Worm (Caenorhabditis elegans) whole organism, L4 larva: ENCODE results near the gene C30G7.5.

Experiments
- F10B5.3 ChIP-seq: sonication (generic microtip); optimal IDR thresholded peaks from 2 replicates; lab custom pipeline; 2016; ENCODE audit warnings: mild to moderate bottlenecking, missing genetic modification characterization, missing compliant biosample characterization
- F26F4.8 ChIP-seq: fragments of 200-800 bp; sonication (Bioruptor generic); conservative IDR thresholded peaks from 2 replicates; pipeline ENCODE4 v1.3.6; 2022; ENCODE audit warnings: missing genetic modification characterization, missing compliant biosample characterization
- F44E2.7 ChIP-seq: fragments of 200-800 bp; sonication (Bioruptor generic); IDR thresholded peaks from 2 replicates; pipeline ENCODE4 v2.1.2; 2022; ENCODE audit warnings: missing genetic modification characterization, missing compliant biosample characterization
- T26A8.4 ChIP-seq: fragments of 200-800 bp; sonication (Bioruptor generic); IDR thresholded peaks from 2 replicates; pipeline ENCODE4 v1.3.6; 2022; ENCODE audit warnings: missing genetic modification characterization, missing compliant biosample characterization
- Y105C5A.15 ChIP-seq: fragments of 200-800 bp; sonication (Bioruptor generic); IDR thresholded peaks from 2 replicates; pipeline ENCODE4 v1.3.6; 2022; ENCODE audit warnings: missing genetic modification characterization, missing compliant biosample characterization
- Y48G9A.11 ChIP-seq: fragments of 200-800 bp; sonication (Bioruptor generic); IDR thresholded peaks from 2 replicates; pipeline ENCODE4 v1.3.6; 2022; ENCODE audit warnings: missing genetic modification reagents, missing genetic modification characterization, missing compliant biosample characterization
- aha-1 ChIP-seq: fragments of 150-350 bp; peaks from one replicate; lab custom pipeline; 2014; ENCODE audit warnings: missing biosample characterization, missing genetic modification characterization
- attf-4 ChIP-seq: sonication (generic microtip); optimal IDR thresholded peaks from 3 replicates; lab custom pipeline; 2017; ENCODE audit warnings: missing biosample characterization, missing genetic modification characterization
- ceh-32 ChIP-seq: sonication (generic microtip); optimal IDR thresholded peaks from 2 replicates; lab custom pipeline; 2016; ENCODE audit warnings: mild to moderate bottlenecking, missing genetic modification characterization, missing compliant biosample characterization; ENCODE audit not compliant: poor library complexity
- ceh-82 ChIP-seq: sonication (generic microtip); optimal IDR thresholded peaks from 2 replicates; lab custom pipeline; 2017; ENCODE audit warnings: missing biosample characterization, missing genetic modification characterization
- daf-16 ChIP-seq, 3 experiments: sonication (generic microtip); optimal IDR thresholded peaks; 2 replicates each; lab custom pipeline; 2016 to 2017; ENCODE audit warnings: missing genetic modification characterization in 3 of 3, missing genetic modification reagents in 3 of 3, mild to moderate bottlenecking in 2 of 3, missing compliant biosample characterization in 2 of 3, missing biosample characterization in 1 of 3, moderate library complexity in 1 of 3
- daf-19 ChIP-seq: fragments of 200-800 bp; sonication (Bioruptor generic); conservative IDR thresholded peaks from 2 replicates; pipeline ENCODE4 v1.3.6; 2022; ENCODE audit warnings: missing genetic modification characterization, missing compliant biosample characterization
- daf-8 ChIP-seq: fragments of 200-800 bp; sonication (Bioruptor generic); IDR thresholded peaks from 2 replicates; pipeline ENCODE4 v1.3.6; 2022; ENCODE audit warnings: missing genetic modification characterization, missing compliant biosample characterization
- dmd-8 ChIP-seq: fragments of 200-800 bp; sonication (Bioruptor generic); IDR thresholded peaks from 2 replicates; pipeline ENCODE4 v1.3.6; 2022; ENCODE audit warnings: missing genetic modification characterization, missing compliant biosample characterization
- dve-1 ChIP-seq: sonication (generic microtip); optimal IDR thresholded peaks from 2 replicates; lab custom pipeline; 2017; ENCODE audit warnings: antibody characterized with exemption, mild to moderate bottlenecking, missing genetic modification characterization, missing compliant biosample characterization; ENCODE audit not compliant: insufficient read depth
- egl-43 ChIP-seq: fragments of 200-800 bp; sonication (Bioruptor generic); IDR thresholded peaks from 2 replicates; pipeline ENCODE4 v1.3.6; 2022; ENCODE audit warnings: missing genetic modification reagents, missing genetic modification characterization, missing compliant biosample characterization
- fkh-10 ChIP-seq: fragments of 150-350 bp; optimal IDR thresholded peaks from 2 replicates; lab custom pipeline; 2014; ENCODE audit warnings: missing biosample characterization, missing genetic modification reagents, missing genetic modification characterization
- hmg-1.1 ChIP-seq: fragments of 200-800 bp; sonication (Bioruptor generic); IDR thresholded peaks from 2 replicates; pipeline ENCODE4 v1.3.6; 2022; ENCODE audit warnings: missing genetic modification reagents, missing genetic modification characterization, missing compliant biosample characterization
- lin-13 ChIP-seq: fragments of 150-350 bp; optimal IDR thresholded peaks from 2 replicates; lab custom pipeline; 2014; ENCODE audit warnings: missing biosample characterization, missing genetic modification reagents, missing genetic modification characterization
- lin-29 ChIP-seq: fragments of 200-800 bp; sonication (Bioruptor generic); IDR thresholded peaks from 2 replicates; pipeline ENCODE4 v1.3.6; 2022; ENCODE audit warnings: missing genetic modification reagents, missing genetic modification characterization, missing compliant biosample characterization
- lin-38 ChIP-seq: fragments of 200-800 bp; sonication (Bioruptor generic); IDR thresholded peaks from 2 replicates; pipeline ENCODE4 v1.3.6; 2022; ENCODE audit warnings: missing genetic modification reagents, missing genetic modification characterization, missing compliant biosample characterization
- lsy-2 ChIP-seq, 2 experiments: fragments of 150-350 bp in 1 of 2; sonication (generic microtip) in 1 of 2; optimal IDR thresholded peaks; 2 replicates each; lab custom pipeline; 2014 to 2017; ENCODE audit warnings: missing biosample characterization in 2 of 2, missing genetic modification characterization in 2 of 2
- madf-5 ChIP-seq, 2 experiments: fragments of 200-800 bp; sonication (Bioruptor generic); IDR thresholded peaks; 2 replicates each; pipeline ENCODE4 v1.3.6; 2022; ENCODE audit warnings: missing compliant biosample characterization in 2 of 2, missing genetic modification characterization in 2 of 2
- madf-9 ChIP-seq: fragments of 200-800 bp; sonication (Bioruptor generic); conservative IDR thresholded peaks from 2 replicates; pipeline ENCODE4 v1.3.6; 2022; ENCODE audit warnings: missing genetic modification reagents, missing genetic modification characterization, missing compliant biosample characterization
- mdl-1 ChIP-seq, 2 experiments: fragments of 150-350 bp in 1 of 2; sonication (generic microtip) in 1 of 2; optimal IDR thresholded peaks; 2 replicates each; lab custom pipeline; 2014 to 2017; ENCODE audit warnings: missing biosample characterization in 2 of 2, missing genetic modification characterization in 2 of 2
- mdt-29 ChIP-seq: fragments of 200-800 bp; sonication (Bioruptor generic); IDR thresholded peaks from 2 replicates; pipeline ENCODE4 v1.3.6; 2022; ENCODE audit warnings: missing genetic modification reagents, missing genetic modification characterization, missing compliant biosample characterization
- mep-1 ChIP-seq: fragments of 150-350 bp; sonication (generic microtip); optimal IDR thresholded peaks from 3 replicates; lab custom pipeline; 2014; ENCODE audit warnings: missing biosample characterization, missing genetic modification characterization
- mxl-2 ChIP-seq: fragments of 200-800 bp; sonication (Bioruptor generic); conservative IDR thresholded peaks from 2 replicates; pipeline ENCODE4 v1.3.6; 2022; ENCODE audit warnings: missing genetic modification reagents, missing genetic modification characterization, missing compliant biosample characterization
- mxl-3 ChIP-seq: fragments of 200-800 bp; sonication (Bioruptor generic); optimal IDR thresholded peaks from 2 replicates; lab custom pipeline; 2018; ENCODE audit warnings: mild to moderate bottlenecking, missing genetic modification characterization, missing compliant biosample characterization
- nhr-10 ChIP-seq: fragments of 150-350 bp; optimal IDR thresholded peaks from 2 replicates; lab custom pipeline; 2014; ENCODE audit warnings: missing biosample characterization, missing genetic modification characterization
- nhr-102 ChIP-seq: sonication (generic microtip); optimal IDR thresholded peaks from 2 replicates; lab custom pipeline; 2016; ENCODE audit warnings: mild to moderate bottlenecking, missing genetic modification characterization, moderate library complexity, missing compliant biosample characterization
- nhr-11 ChIP-seq: fragments of 150-350 bp; optimal IDR thresholded peaks from 2 replicates; lab custom pipeline; 2014; ENCODE audit warnings: missing biosample characterization, missing genetic modification characterization
- nhr-237 ChIP-seq: sonication (generic microtip); optimal IDR thresholded peaks from 2 replicates; lab custom pipeline; 2017; ENCODE audit warnings: missing biosample characterization, missing genetic modification characterization
- nhr-76 ChIP-seq: fragments of 150-350 bp; optimal IDR thresholded peaks from 2 replicates; lab custom pipeline; 2014; ENCODE audit warnings: missing biosample characterization, missing genetic modification characterization
- rbr-2 ChIP-seq: sonication (generic microtip); optimal IDR thresholded peaks from 2 replicates; lab custom pipeline; 2016; ENCODE audit warnings: missing genotype, missing genetic modification characterization, missing compliant biosample characterization
- sdz-12 ChIP-seq: fragments of 200-800 bp; sonication (Bioruptor generic); optimal IDR thresholded peaks from 2 replicates; lab custom pipeline; 2018; ENCODE audit warnings: mild to moderate bottlenecking, missing genetic modification characterization, missing compliant biosample characterization
- snpc-1.2 ChIP-seq: fragments of 200-800 bp; sonication (Bioruptor generic); IDR thresholded peaks from 2 replicates; pipeline ENCODE4 v1.3.6; 2022; ENCODE audit warnings: missing genetic modification reagents, missing genetic modification characterization, missing compliant biosample characterization
- zag-1 ChIP-seq: fragments of 150-350 bp; optimal IDR thresholded peaks from 2 replicates; lab custom pipeline; 2014; ENCODE audit warnings: missing biosample characterization, missing genetic modification characterization
- zfp-2 ChIP-seq: sonication (generic microtip); optimal IDR thresholded peaks from 2 replicates; lab custom pipeline; 2016; ENCODE audit warnings: mild to moderate bottlenecking, missing genetic modification characterization, missing compliant biosample characterization
- zfp-3 ChIP-seq: fragments of 200-800 bp; sonication (Bioruptor generic); conservative IDR thresholded peaks from 2 replicates; pipeline ENCODE4 v1.3.6; 2022; ENCODE audit warnings: missing genetic modification reagents, missing genetic modification characterization, missing compliant biosample characterization
- ztf-11 ChIP-seq: fragments of 150-350 bp; optimal IDR thresholded peaks from 2 replicates; lab custom pipeline; 2014; ENCODE audit warnings: missing biosample characterization, missing genetic modification characterization
- ztf-7 ChIP-seq: fragments of 150-350 bp; optimal IDR thresholded peaks from 2 replicates; lab custom pipeline; 2014; ENCODE audit warnings: missing biosample characterization, missing genetic modification characterization

Gene C30G7.5

ce11 chrV:15000055-15000704 lies 45.6 kb upstream of the C30G7.5 start, which contains the start of gene rps-16 (continued):
- TF ChIP-seq Y105C5A.15 (GFP tag; lab: Robert Waterston, UW) (peak; percentile 69; the same call in 1 of the 2 replicates), ztf-11 (tag; lab: Kevin White, UChicago) (no peak), nhr-10 (tag; lab: Kevin White, UChicago) (no peak), sdz-12 (GFP tag; lab: Kevin White, UChicago) (no peak), nhr-102 (peak; percentile 1), mxl-2 (no peak), lin-38 (peak; percentile 82), egl-43 (GFP tag; lab: Robert Waterston, UW) (peak; percentile 49; the same call in 1 of the 2 replicates), daf-16 (GFP tag; optimal IDR thresholded peaks at IDR 0.05; lab: Kevin White, UChicago) (peak in 1 of 2 experiments; percentile 21), daf-16 (tag; optimal IDR thresholded peaks at IDR 0.05; lab: Kevin White, UChicago) (no peak), T26A8.4 (GFP tag; lab: Robert Waterston, UW) (0 out of 2 replicates have a peak, but pooled peaks have one; percentile 19), F10B5.3 (tag; lab: Kevin White, UChicago) (no peak), F44E2.7 (no peak), lsy-2 (tag; optimal IDR thresholded peaks at IDR 0.05; lab: Kevin White, UChicago) (no peak), nhr-237 (no peak), lin-29 (GFP tag; lab: Robert Waterston, UW) (no peak)

ce11 chrV:14999485-15000023 lies 45.0 kb upstream of the C30G7.5 start, which contains the start of gene T01C3.11:
T01C3.11 (plus strand) TSS chrV:14999535.
- TF ChIP-seq Y105C5A.15 (GFP tag; lab: Robert Waterston, UW) (0 out of 2 replicates have a peak, but pooled peaks have one; percentile 20), snpc-1.2 (GFP tag; lab: Robert Waterston, UW) (0 out of 2 replicates have a peak, but pooled peaks have one; percentile 35), zfp-3 (GFP tag; lab: Robert Waterston, UW) (0 out of 2 replicates have a peak, but pooled peaks have one; percentile 19), mdl-1 (tag; optimal IDR thresholded peaks at IDR 0.05; lab: Kevin White, UChicago) (no peak), mdt-29 (GFP tag; lab: Robert Waterston, UW) (no peak), madf-5 (GFP tag; IDR thresholded peaks at IDR 0.05; lab: Robert Waterston, UW) (no peak), lin-38 (peak; percentile 54), zfp-2 (tag; lab: Kevin White, UChicago) (no peak), lin-13 (no peak), madf-9 (GFP tag; lab: Robert Waterston, UW) (no peak), F44E2.7 (no peak), mxl-3 (no peak), fkh-10 (GFP tag; lab: Kevin White, UChicago) (no peak), mxl-2 (no peak), daf-8 (GFP tag; lab: Robert Waterston, UW) (no peak), Y48G9A.11 (GFP tag; lab: Robert Waterston, UW) (peak; percentile 63; the same call in 1 of the 2 replicates)

ce11 chrV:14996236-14996635 lies 41.7 kb upstream of the C30G7.5 start, which contains the start of gene irld-14:
irld-14 (plus strand) TSS chrV:14996536.
- TF ChIP-seq F26F4.8 (GFP tag; lab: Robert Waterston, UW) (no peak), attf-4 (tag; lab: Kevin White, UChicago) (no peak), ceh-32 (tag; lab: Kevin White, UChicago) (no peak), rbr-2 (tag; lab: Kevin White, UChicago) (no peak), madf-5 (GFP tag; IDR thresholded peaks at IDR 0.05; lab: Robert Waterston, UW) (no peak), zag-1 (tag; lab: Kevin White, UChicago) (no peak), aha-1 (tag; lab: Kevin White, UChicago) (no peak), mxl-2 (no peak), ceh-82 (tag; lab: Kevin White, UChicago) (no peak), nhr-11 (tag; lab: Kevin White, UChicago) (no peak), dmd-8 (GFP tag; lab: Robert Waterston, UW) (no peak), mep-1 (tag; lab: Kevin White, UChicago) (no peak), ztf-7 (tag; lab: Kevin White, UChicago) (no peak), daf-19 (GFP tag; lab: Robert Waterston, UW) (no peak), hmg-1.1 (no peak), nhr-76 (tag; lab: Kevin White, UChicago) (no peak), dve-1 (tag; lab: Kevin White, UChicago) (no peak)
